Fruit fly (Drosophila melanogaster): ENCODE results near the gene CG17325.

CG17325 gene

dm6 chr2L:18857635-18858059 is 45.2 kb downstream of the CG17325 start:
- TF ChIP-seq CG9139 (GFP tag; optimal IDR thresholded peaks at IDR 0.05) (peak; percentile 92), CG32006 (GFP tag; optimal IDR thresholded peaks at IDR 0.05) (peak; percentile 97), acj6 (GFP tag; optimal IDR thresholded peaks at IDR 0.05) (peak; percentile 98), Eip78C (GFP tag) (peak; percentile 98), net (GFP tag; optimal IDR thresholded peaks at IDR 0.05) (peak; percentile 97), CG8319 (GFP tag; optimal IDR thresholded peaks at IDR 0.05) (peak; percentile 94), Hr4 (GFP tag; optimal IDR thresholded peaks at IDR 0.05) (peak; percentile 98), CG6854 (GFP tag; optimal IDR thresholded peaks at IDR 0.05) (peak; percentile 92), Ets21C (GFP tag; optimal IDR thresholded peaks at IDR 0.05) (peak; percentile 96), CG6792 (GFP tag; optimal IDR thresholded peaks at IDR 0.05) (peak; percentile 94), svp (GFP tag) (peak; percentile 99), fd59A (GFP tag; optimal IDR thresholded peaks at IDR 0.05) (peak; percentile 90), CG10669 (GFP tag; optimal IDR thresholded peaks at IDR 0.05) (peak; percentile 94), CG8119 (GFP tag; IDR thresholded peaks at IDR 0.05) (peak; percentile 95), CG8632 (GFP tag; optimal IDR thresholded peaks at IDR 0.05) (peak; percentile 96), lz (GFP tag; optimal IDR thresholded peaks at IDR 0.05) (peak; percentile 98), dsx (GFP tag; optimal IDR thresholded peaks at IDR 0.05; ENCODE audit: poor library complexity, severe bottlenecking) (peak; percentile 95), CG6276 (GFP tag; optimal IDR thresholded peaks at IDR 0.05) (peak; percentile 91), CG10631 (GFP tag; optimal IDR thresholded peaks at IDR 0.05) (peak; percentile 96), CG11762 (GFP tag; optimal IDR thresholded peaks at IDR 0.05; ENCODE audit: insufficient read depth) (peak; percentile 94), Sox14 (GFP tag; optimal IDR thresholded peaks at IDR 0.05) (peak; percentile 98), topi (GFP tag; optimal IDR thresholded peaks at IDR 0.05) (peak; percentile 97), cyc (GFP tag; optimal IDR thresholded peaks at IDR 0.05) (peak; percentile 98), Sox102F (GFP tag; optimal IDR thresholded peaks at IDR 0.05) (peak; percentile 97), eg (GFP tag; IDR thresholded peaks at IDR 0.05) (peak; percentile 98), salr (GFP tag; optimal IDR thresholded peaks at IDR 0.05) (peak; percentile 90 to 93), achi (GFP tag; optimal IDR thresholded peaks at IDR 0.05) (peak; percentile 95), Smox (GFP tag; optimal IDR thresholded peaks at IDR 0.05) (peak; percentile 97), CG11294 (GFP tag; IDR thresholded peaks at IDR 0.05) (peak; percentile 93), CG7368 (GFP tag; optimal IDR thresholded peaks at IDR 0.05) (peak; percentile 95), CG15336 (GFP tag; IDR thresholded peaks at IDR 0.05) (peak; percentile 95), CG31627 (GFP tag; optimal IDR thresholded peaks at IDR 0.05) (peak; percentile 98), spab (GFP tag; optimal IDR thresholded peaks at IDR 0.05) (peak; percentile 84), Sox15 (GFP tag; optimal IDR thresholded peaks at IDR 0.05) (peak; percentile 95), CG34406 (GFP tag; optimal IDR thresholded peaks at IDR 0.05) (peak; percentile 95), Ets96B (tag; optimal IDR thresholded peaks at IDR 0.05) (peak; percentile 95), CG4318 (GFP tag; optimal IDR thresholded peaks at IDR 0.05) (peak; percentile 92), Eip93F (GFP tag; optimal IDR thresholded peaks at IDR 0.05) (peak; percentile 85), CG16779 (tag; optimal IDR thresholded peaks at IDR 0.05) (peak; percentile 91), Met (GFP tag; optimal IDR thresholded peaks at IDR 0.05) (peak; percentile 98), Hr39 (GFP tag; optimal IDR thresholded peaks at IDR 0.05) (peak; percentile 98), CG6163 (GFP tag; IDR thresholded peaks at IDR 0.05) (peak; percentile 98), Blimp-1 (GFP tag; optimal IDR thresholded peaks at IDR 0.05) (peak; percentile 84), Gug (GFP tag; IDR thresholded peaks at IDR 0.05) (peak; percentile 96), ss (GFP tag; optimal IDR thresholded peaks at IDR 0.05) (peak; percentile 89 to 94), CG1621 (tag; optimal IDR thresholded peaks at IDR 0.05) (peak; percentile 94), fd85E (GFP tag; optimal IDR thresholded peaks at IDR 0.05) (peak; percentile 66), OdsH (GFP tag; optimal IDR thresholded peaks at IDR 0.05) (peak; percentile 97), Lpt (GFP tag; optimal IDR thresholded peaks at IDR 0.05) (peak; percentile 93), vri (GFP tag; optimal IDR thresholded peaks at IDR 0.05) (peak; percentile 96), fkh (GFP tag; optimal IDR thresholded peaks at IDR 0.05) (no peak), pdm3 (GFP tag; optimal IDR thresholded peaks at IDR 0.05) (peak; percentile 98)

Measured in whole organism, prepupa.